Fruit fly (Drosophila melanogaster) whole organism, prepupa: ENCODE data around the gene skd.
A peak's percentile ranks its signal among the peaks of the same experiment; 100 is the strongest.

ENCODE experiments used
- Blimp-1 ChIP-seq: fragments of 200-800 bp; sonication (Bioruptor generic); optimal IDR thresholded peaks from 3 replicates; lab custom pipeline; 2017; ENCODE audit warnings: missing biosample characterization, missing genetic modification characterization, mild to moderate bottlenecking, moderate library complexity, missing genetic modification reagents
- CG10631 ChIP-seq: fragments of 200-800 bp; sonication (Bioruptor generic); optimal IDR thresholded peaks from 2 replicates; lab custom pipeline; 2016; ENCODE audit warnings: missing biosample characterization, missing genetic modification characterization
- CG11294 ChIP-seq: fragments of 200-800 bp; sonication (Bioruptor generic); IDR thresholded peaks from 2 replicates; pipeline ENCODE4 v1.3.6; 2022; ENCODE audit warnings: missing biosample characterization, missing genetic modification characterization
- CG11902 ChIP-seq: fragments of 200-800 bp; sonication (Bioruptor generic); optimal IDR thresholded peaks from 3 replicates; lab custom pipeline; 2016; ENCODE audit warnings: missing biosample characterization, missing genetic modification characterization
- CG1621 ChIP-seq: fragments of 200-800 bp; sonication (Bioruptor generic); optimal IDR thresholded peaks from 3 replicates; lab custom pipeline; 2018; ENCODE audit warnings: missing biosample characterization, mild to moderate bottlenecking, missing genetic modification characterization
- CG3032 ChIP-seq: fragments of 200-800 bp; optimal IDR thresholded peaks from 2 replicates; lab custom pipeline; 2019; ENCODE audit warnings: missing biosample characterization, mild to moderate bottlenecking, missing genetic modification characterization, moderate library complexity
- CG32006 ChIP-seq: fragments of 200-800 bp; sonication (Bioruptor generic); optimal IDR thresholded peaks from 3 replicates; lab custom pipeline; 2017; ENCODE audit warnings: missing biosample characterization, mild to moderate bottlenecking, missing genetic modification characterization
- Lpt ChIP-seq: fragments of 200-800 bp; sonication (Bioruptor generic); optimal IDR thresholded peaks from 3 replicates; lab custom pipeline; 2016; ENCODE audit warnings: missing biosample characterization, missing genetic modification characterization
- Sox102F ChIP-seq: fragments of 200-800 bp; sonication (Bioruptor generic); optimal IDR thresholded peaks from 2 replicates; lab custom pipeline; 2016; ENCODE audit warnings: missing biosample characterization, mild to moderate bottlenecking, missing genetic modification characterization
- dsx ChIP-seq: fragments of 200-800 bp; optimal IDR thresholded peaks from 3 replicates; lab custom pipeline; 2019; ENCODE audit warnings: missing biosample characterization, mild to moderate bottlenecking, missing genetic modification characterization, moderate library complexity; ENCODE audit not compliant: poor library complexity, severe bottlenecking
- fkh ChIP-seq: fragments of 200-800 bp; sonication (Bioruptor generic); optimal IDR thresholded peaks from 3 replicates; lab custom pipeline; 2017; ENCODE audit warnings: missing biosample characterization, mild to moderate bottlenecking, missing genetic modification characterization, moderate library complexity
- lz ChIP-seq: fragments of 200-800 bp; sonication (Bioruptor generic); optimal IDR thresholded peaks from 3 replicates; lab custom pipeline; 2016; ENCODE audit warnings: missing biosample characterization, missing genetic modification characterization
- pdm3 ChIP-seq: fragments of 200-800 bp; sonication (Bioruptor generic); optimal IDR thresholded peaks from 3 replicates; lab custom pipeline; 2016; ENCODE audit warnings: missing biosample characterization, missing genetic modification characterization

DNA sequence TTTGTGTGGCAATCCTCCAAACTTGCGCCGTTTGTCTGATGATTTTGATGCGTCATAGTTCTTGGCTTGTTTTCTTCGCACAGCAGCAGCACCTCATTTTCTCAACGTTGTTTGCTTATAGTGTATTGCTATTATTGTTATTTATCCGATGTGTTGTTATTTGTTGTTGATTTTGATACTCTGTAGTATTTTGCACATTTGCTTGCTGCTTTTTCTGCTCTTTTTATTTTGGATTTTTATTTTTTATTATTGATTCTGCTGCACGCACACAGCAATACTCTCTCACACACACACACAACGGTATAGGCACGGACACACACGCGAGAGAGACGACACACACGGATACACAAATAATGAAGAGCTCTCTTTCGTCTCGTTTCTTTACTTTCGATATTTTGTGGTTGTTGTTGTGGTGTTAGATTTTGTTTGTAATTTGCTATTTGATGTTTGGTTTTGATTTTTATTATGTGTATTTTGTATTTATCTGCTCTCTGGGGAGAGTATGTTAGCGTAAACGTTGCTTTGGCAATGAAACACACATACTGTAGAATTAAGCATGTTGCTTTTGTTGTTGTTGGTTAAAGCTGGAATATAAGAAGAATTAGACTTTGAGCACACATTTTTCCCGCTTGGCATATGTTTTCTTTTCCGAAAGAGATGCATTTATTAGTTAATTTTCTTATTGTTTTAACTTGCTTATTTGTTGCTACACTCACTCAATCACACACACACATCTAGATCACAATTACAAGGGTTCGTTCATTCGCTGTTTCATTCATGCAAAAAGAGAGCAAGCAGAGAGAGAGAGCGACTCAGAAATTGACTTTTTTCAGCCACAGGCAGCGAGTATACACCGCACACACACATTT is 2.0 kb downstream of the skd start:
- peak; percentile 60 for TF ChIP-seq dsx (GFP tag; lab: Kevin White, UChicago)
- no peak for TF ChIP-seq CG11902 (GFP tag; lab: Kevin White, UChicago)
- peak; percentile 47 for TF ChIP-seq CG3032
- peak; percentile 74 for TF ChIP-seq fkh (GFP tag; lab: Kevin White, UChicago)
- peak; percentile 34 for TF ChIP-seq pdm3 (GFP tag; lab: Kevin White, UChicago)
- TF ChIP-seq Sox102F (GFP tag; lab: Kevin White, UChicago), result no peak
- peak; percentile 59 for TF ChIP-seq Lpt
- TF ChIP-seq CG32006 (GFP tag; lab: Kevin White, UChicago), result peak; percentile 36
- no peak for TF ChIP-seq Blimp-1
- no peak for TF ChIP-seq CG10631
- TF ChIP-seq lz (GFP tag; lab: Kevin White, UChicago), result no peak
- peak; percentile 69 for TF ChIP-seq CG1621 (tag; lab: Kevin White, UChicago)
- 0 out of 2 replicates have a peak, but pooled peaks have one; percentile 19 for TF ChIP-seq CG11294 (GFP tag; lab: Robert Waterston, UW)
